Worm (Caenorhabditis elegans): ENCODE results near the gene eef-1A.1.
"Not testable (repeated sequence)": the region's sequence is repeated elsewhere in the genome, so short reads cannot be mapped to it uniquely, and the experiment has no call there.

The eef-1A.1 gene

ce11 chrIII:6981989-6982553 is 10.6 kb upstream of the eef-1A.1 start, which contains the start of gene F31E3.6:
F31E3.6 (plus strand) TSS chrIII:6982081.
- not testable (repeated sequence) for TF ChIP-seq mml-1, pha-4, pqm-1 (tag; optimal IDR thresholded peaks at IDR 0.05)

ce11 chrIII:6979584-6979983 is 8.1 kb upstream of the eef-1A.1 start, which contains the start of gene ceh-20:
ceh-20 (plus strand) TSS chrIII:6979884.
- TF ChIP-seq snpc-4 (tag; optimal IDR thresholded peaks at IDR 0.05) (no peak), aly-2 (tag; optimal IDR thresholded peaks at IDR 0.05) (no peak), nfya-1 (tag; optimal IDR thresholded peaks at IDR 0.05; ENCODE audit: insufficient read depth) (no peak), pqm-1 (tag; optimal IDR thresholded peaks at IDR 0.05) (no peak), fos-1 (tag; optimal IDR thresholded peaks at IDR 0.05) (no peak), daf-12 (tag; optimal IDR thresholded peaks at IDR 0.05) (no peak), lsy-12 (tag; optimal IDR thresholded peaks at IDR 0.05) (no peak), sea-2 (GFP tag; optimal IDR thresholded peaks at IDR 0.05) (no peak), ceh-28 (tag; optimal IDR thresholded peaks at IDR 0.05) (no peak), nhr-28 (tag; optimal IDR thresholded peaks at IDR 0.05) (no peak), nhr-76 (tag; optimal IDR thresholded peaks at IDR 0.05) (no peak)

- TF ChIP-seq lin-15B (tag; optimal IDR thresholded peaks at IDR 0.05) = peak; percentile 57
- TF ChIP-seq ZK546.5 (tag; optimal IDR thresholded peaks at IDR 0.05) = no peak
- no peak for TF ChIP-seq fkh-2 (tag; optimal IDR thresholded peaks at IDR 0.05)
- TF ChIP-seq zag-1 (tag; optimal IDR thresholded peaks at IDR 0.05) = no peak
- TF ChIP-seq nhr-77 (tag; optimal IDR thresholded peaks at IDR 0.05) = no peak
- TF ChIP-seq lsy-12 (tag; optimal IDR thresholded peaks at IDR 0.05) = no peak
- TF ChIP-seq skn-1 (tag; optimal IDR thresholded peaks at IDR 0.05) = no peak
- TF ChIP-seq mdl-1 (tag; optimal IDR thresholded peaks at IDR 0.05) = no peak
- no peak for TF ChIP-seq ceh-82 (tag; optimal IDR thresholded peaks at IDR 0.05)
- TF ChIP-seq tbx-2 (tag; optimal IDR thresholded peaks at IDR 0.05) = peak; percentile 5
- TF ChIP-seq ceh-9 (tag; optimal IDR thresholded peaks at IDR 0.05) = no peak
- TF ChIP-seq nfya-1 (tag; optimal IDR thresholded peaks at IDR 0.05; ENCODE audit: insufficient read depth) = peak; percentile 79
- TF ChIP-seq unc-39 (tag; optimal IDR thresholded peaks at IDR 0.05) = no peak
- TF ChIP-seq nhr-23 (tag; optimal IDR thresholded peaks at IDR 0.05) = peak; percentile 78
- peak; percentile 1 for TF ChIP-seq egl-5 (tag; optimal IDR thresholded peaks at IDR 0.05)
- TF ChIP-seq fos-1 (tag; optimal IDR thresholded peaks at IDR 0.05) = no peak
- no peak for TF ChIP-seq ceh-16 (tag; optimal IDR thresholded peaks at IDR 0.05)
- peak; percentile 38 for TF ChIP-seq R02D3.7 (tag; optimal IDR thresholded peaks at IDR 0.05)
- peak; percentile 44 for TF ChIP-seq nhr-43 (tag; optimal IDR thresholded peaks at IDR 0.05; ENCODE audit: poor library complexity, severe bottlenecking)
- TF ChIP-seq lin-39 (tag; optimal IDR thresholded peaks at IDR 0.05) = peak; percentile 88
- peak; percentile 2 for TF ChIP-seq nhr-11 (tag; optimal IDR thresholded peaks at IDR 0.05)
- peak; percentile 48 for TF ChIP-seq ama-1 (optimal IDR thresholded peaks at IDR 0.05)
- no peak for TF ChIP-seq nhr-76 (tag; optimal IDR thresholded peaks at IDR 0.05)
- TF ChIP-seq hmg-11 (tag; optimal IDR thresholded peaks at IDR 0.05) = peak; percentile 55
- TF ChIP-seq nhr-25 (tag; optimal IDR thresholded peaks at IDR 0.05) = peak; percentile 95
- TF ChIP-seq nhr-237 (tag; optimal IDR thresholded peaks at IDR 0.05) = no peak
- TF ChIP-seq elt-1 (tag; optimal IDR thresholded peaks at IDR 0.05) = peak; percentile 31
- TF ChIP-seq daf-12 (tag; optimal IDR thresholded peaks at IDR 0.05) = no peak
- TF ChIP-seq pha-4 (tag; optimal IDR thresholded peaks at IDR 0.05) = no peak
- TF ChIP-seq nhr-12 (tag; optimal IDR thresholded peaks at IDR 0.05) = no peak
- TF ChIP-seq mml-1 (tag; optimal IDR thresholded peaks at IDR 0.05) = no peak
- TF ChIP-seq nhr-28 (tag; optimal IDR thresholded peaks at IDR 0.05) = no peak
- TF ChIP-seq ceh-28 (tag; optimal IDR thresholded peaks at IDR 0.05) = peak; percentile 42
- TF ChIP-seq aly-2 (tag; optimal IDR thresholded peaks at IDR 0.05) = no peak
- TF ChIP-seq unc-62 (GFP tag; optimal IDR thresholded peaks at IDR 0.05) = peak; percentile 100
Observed at ce11 chrIII:6978875-6979274, 7.4 kb upstream of the eef-1A.1 start.

- TF ChIP-seq nhr-23 (tag; optimal IDR thresholded peaks at IDR 0.05) = no peak
- no peak for TF ChIP-seq egl-27 (tag; optimal IDR thresholded peaks at IDR 0.05)
- TF ChIP-seq ztf-4 (tag; optimal IDR thresholded peaks at IDR 0.05) = no peak
Observed at ce11 chrIII:6974952-6975351, 3.4 kb upstream of the eef-1A.1 start.

All from whole organism, L3 larva.